Worm (Caenorhabditis elegans) whole organism, mixed stage, embryonic: ENCODE data around the gene ceh-88.

Experiments
- M03D4.4 ChIP-seq: sonication (generic microtip); optimal IDR thresholded peaks from 2 replicates; lab custom pipeline; 2017; ENCODE audit warnings: mild to moderate bottlenecking, missing genetic modification characterization, missing compliant biosample characterization
- bed-3 ChIP-seq: fragments of 200-800 bp; sonication (Bioruptor generic); optimal IDR thresholded peaks from 3 replicates; lab custom pipeline; 2018; ENCODE audit warnings: mild to moderate bottlenecking, missing genetic modification characterization, moderate library complexity, missing compliant biosample characterization
- ceh-43 ChIP-seq: fragments of 200-800 bp; sonication (Bioruptor generic); optimal IDR thresholded peaks from 2 replicates; lab custom pipeline; 2018; ENCODE audit warnings: mild to moderate bottlenecking, missing genetic modification characterization, moderate library complexity, missing compliant biosample characterization
- ces-1 ChIP-seq: fragments of 150-350 bp; optimal IDR thresholded peaks from 2 replicates; lab custom pipeline; 2014; ENCODE audit warnings: missing biosample characterization, missing genetic modification reagents, missing genetic modification characterization
- cnd-1 ChIP-seq: fragments of 200-800 bp; sonication (Bioruptor generic); optimal IDR thresholded peaks from 2 replicates; lab custom pipeline; 2018; ENCODE audit warnings: mild to moderate bottlenecking, missing genetic modification characterization, missing compliant biosample characterization
- drap-1 ChIP-seq: fragments of 200-800 bp; sonication (Bioruptor generic); optimal IDR thresholded peaks from 3 replicates; lab custom pipeline; 2018; ENCODE audit warnings: mild to moderate bottlenecking, missing genetic modification characterization, missing compliant biosample characterization
- elt-3 ChIP-seq: fragments of 150-350 bp; optimal IDR thresholded peaks from 2 replicates; lab custom pipeline; 2014; ENCODE audit warnings: missing biosample characterization, missing genetic modification characterization
- flh-1 ChIP-seq: fragments of 200-800 bp; sonication (Bioruptor generic); optimal IDR thresholded peaks from 2 replicates; lab custom pipeline; 2018; ENCODE audit warnings: mild to moderate bottlenecking, missing genetic modification characterization, moderate library complexity, missing compliant biosample characterization
- ham-2 ChIP-seq: fragments of 200-800 bp; sonication (Bioruptor generic); optimal IDR thresholded peaks from 2 replicates; lab custom pipeline; 2018; ENCODE audit warnings: mild to moderate bottlenecking, missing genetic modification characterization, missing compliant biosample characterization
- lin-13 ChIP-seq: fragments of 150-350 bp; optimal IDR thresholded peaks from 2 replicates; lab custom pipeline; 2014; ENCODE audit warnings: missing biosample characterization, missing genetic modification characterization
- lsy-2 ChIP-seq: fragments of 150-350 bp; optimal IDR thresholded peaks from 2 replicates; lab custom pipeline; 2014; ENCODE audit warnings: missing biosample characterization, missing genetic modification characterization
- mab-5 ChIP-seq: fragments of 150-350 bp; optimal IDR thresholded peaks from 2 replicates; lab custom pipeline; 2014; ENCODE audit warnings: missing biosample characterization, missing genetic modification characterization
- mep-1 ChIP-seq: fragments of 150-350 bp; optimal IDR thresholded peaks from 2 replicates; lab custom pipeline; 2017; ENCODE audit warnings: missing biosample characterization, missing genetic modification reagents, missing genetic modification characterization, inconsistent platforms
- nhr-237 ChIP-seq: fragments of 150-350 bp; optimal IDR thresholded peaks from 2 replicates; lab custom pipeline; 2014; ENCODE audit warnings: missing biosample characterization, missing genetic modification characterization
- nhr-28 ChIP-seq: fragments of 150-350 bp; optimal IDR thresholded peaks from 2 replicates; lab custom pipeline; 2014; ENCODE audit warnings: missing biosample characterization, missing genetic modification characterization
- pha-4 ChIP-seq: fragments of 150-350 bp; optimal IDR thresholded peaks from 2 replicates; lab custom pipeline; 2018; ENCODE audit warnings: missing biosample characterization, missing genetic modification reagents, missing genetic modification characterization
- sem-2 ChIP-seq: fragments of 200-800 bp; sonication (Bioruptor generic); optimal IDR thresholded peaks from 2 replicates; lab custom pipeline; 2018; ENCODE audit warnings: mild to moderate bottlenecking, missing genetic modification characterization, missing compliant biosample characterization
- snpc-4 ChIP-seq: fragments of 150-350 bp; optimal IDR thresholded peaks from 2 replicates; lab custom pipeline; 2014; ENCODE audit warnings: missing biosample characterization, missing genetic modification characterization
- sptf-1 ChIP-seq: sonication (generic microtip); optimal IDR thresholded peaks from 2 replicates; lab custom pipeline; 2017; ENCODE audit warnings: mild to moderate bottlenecking, missing genetic modification characterization, moderate library complexity, missing compliant biosample characterization
- tbx-8 ChIP-seq: fragments of 200-800 bp; sonication (Bioruptor generic); optimal IDR thresholded peaks from 2 replicates; lab custom pipeline; 2018; ENCODE audit warnings: mild to moderate bottlenecking, missing genetic modification characterization, moderate library complexity, missing compliant biosample characterization
- unc-120 ChIP-seq: sonication (generic microtip); optimal IDR thresholded peaks from 2 replicates; lab custom pipeline; 2017; ENCODE audit warnings: missing genetic modification characterization, missing compliant biosample characterization; ENCODE audit not compliant: poor library complexity, severe bottlenecking
- zip-8 ChIP-seq: fragments of 150-350 bp; optimal IDR thresholded peaks from 2 replicates; lab custom pipeline; 2014; ENCODE audit warnings: missing biosample characterization, missing genetic modification characterization
- ztf-11 ChIP-seq: fragments of 150-350 bp; optimal IDR thresholded peaks from 2 replicates; lab custom pipeline; 2014; ENCODE audit warnings: missing biosample characterization, missing genetic modification characterization

Gene ceh-88

ce11 chrIV:17328834-17329233 is at the start of gene ceh-88:
Gene ceh-88 (plus strand): TSS chrIV:17329188.
- TF ChIP-seq ces-1 (GFP tag; lab: Kevin White, UChicago) (peak; percentile 84), pha-4 (tag; lab: Kevin White, UChicago) (no peak)

ce11 chrIV:17279592-17280440 is 49.2 kb upstream of the ceh-88 start:
- TF ChIP-seq sem-2 (GFP tag; lab: Kevin White, UChicago) (no peak), lsy-2 (no peak), lin-13 (tag; lab: Kevin White, UChicago) (no peak), nhr-28 (tag; lab: Kevin White, UChicago) (no peak)

DNA sequence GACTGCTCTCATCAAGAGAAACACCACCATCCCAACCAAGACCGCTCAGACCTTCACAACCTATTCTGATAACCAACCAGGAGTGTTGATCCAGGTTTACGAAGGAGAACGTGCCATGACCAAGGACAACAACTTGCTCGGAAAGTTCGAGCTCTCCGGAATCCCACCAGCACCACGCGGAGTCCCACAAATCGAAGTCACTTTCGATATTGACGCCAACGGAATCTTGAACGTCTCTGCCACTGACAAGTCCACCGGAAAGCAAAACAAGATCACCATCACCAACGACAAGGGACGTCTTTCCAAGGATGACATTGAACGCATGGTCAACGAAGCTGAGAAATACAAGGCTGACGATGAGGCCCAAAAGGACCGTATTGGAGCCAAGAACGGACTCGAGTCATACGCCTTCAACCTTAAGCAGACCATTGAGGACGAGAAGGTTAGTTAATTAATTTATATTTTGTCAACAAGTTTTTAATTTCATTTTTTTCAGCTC is 48.5 kb upstream of the ceh-88 start:
- TF ChIP-seq cnd-1 (tag; lab: Kevin White, UChicago): no peak
- no peak for TF ChIP-seq sem-2 (GFP tag; lab: Kevin White, UChicago)
- TF ChIP-seq ztf-11: no peak
- no peak for TF ChIP-seq elt-3
- TF ChIP-seq bed-3 (GFP tag; lab: Kevin White, UChicago): no peak
- no peak for TF ChIP-seq snpc-4
- TF ChIP-seq unc-120 (tag; lab: Kevin White, UChicago): no peak
- no peak for TF ChIP-seq sptf-1 (tag; lab: Kevin White, UChicago)
- no peak for TF ChIP-seq mep-1 (tag; lab: Kevin White, UChicago)

- no peak for TF ChIP-seq drap-1 (GFP tag; lab: Kevin White, UChicago)
- peak; percentile 22 for TF ChIP-seq ces-1 (GFP tag; lab: Kevin White, UChicago)
Observed at ce11 chrIV:17281060-17282021, 47.6 kb upstream of the ceh-88 start.

DNA sequence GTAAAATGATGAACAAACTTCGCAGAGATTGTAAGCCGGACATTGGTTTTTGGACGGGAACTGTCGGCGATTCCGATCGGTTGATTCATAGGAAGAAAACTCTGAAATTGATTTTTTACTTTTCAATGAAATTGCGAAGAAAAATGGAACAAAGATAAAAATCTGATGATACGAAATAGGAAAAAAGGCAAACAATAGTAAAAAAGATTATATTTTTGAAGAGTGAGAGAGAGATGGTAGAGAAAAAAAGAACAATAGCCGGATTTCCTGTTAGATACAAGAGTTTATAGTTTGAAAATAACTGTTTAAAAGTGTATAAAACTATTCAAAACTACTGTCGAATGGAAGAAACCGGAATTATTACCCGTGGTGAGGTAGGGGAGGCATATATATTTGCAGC is 44.9 kb upstream of the ceh-88 start, which contains the start of gene nra-1:
Gene nra-1 (minus strand): TSS at position 101 of the 400 bp plus-strand sequence.
- TF ChIP-seq mep-1 (tag; lab: Kevin White, UChicago) (no peak), flh-1 (GFP tag; lab: Kevin White, UChicago) (no peak), M03D4.4 (no peak), tbx-8 (no peak), ces-1 (GFP tag; lab: Kevin White, UChicago) (no peak), mab-5 (no peak), nhr-237 (tag; lab: Kevin White, UChicago) (no peak), ceh-43 (no peak), ham-2 (GFP tag; lab: Kevin White, UChicago) (no peak), nhr-28 (tag; lab: Kevin White, UChicago) (no peak)

ce11 chrIV:17285263-17285662 is 43.7 kb upstream of the ceh-88 start:
- TF ChIP-seq ztf-11: no peak
- peak; percentile 10 for TF ChIP-seq zip-8

- TF ChIP-seq unc-120 (tag; lab: Kevin White, UChicago): no peak
- no peak for TF ChIP-seq nhr-28 (tag; lab: Kevin White, UChicago)
- no peak for TF ChIP-seq lsy-2
- no peak for TF ChIP-seq nhr-237 (tag; lab: Kevin White, UChicago)
- no peak for TF ChIP-seq cnd-1 (tag; lab: Kevin White, UChicago)
- TF ChIP-seq mep-1 (tag; lab: Kevin White, UChicago): no peak
- no peak for TF ChIP-seq M03D4.4
- TF ChIP-seq drap-1 (GFP tag; lab: Kevin White, UChicago): no peak
- TF ChIP-seq, all 35 proteins: peak for 0
Observed at ce11 chrIV:17287908-17288675, 40.9 kb upstream of the ceh-88 start, which contains the start of gene zipt-7.1. Gene zipt-7.1 (minus strand): TSS chrIV:17288139.
